Worm (Caenorhabditis elegans) whole organism, L2 larva: ENCODE results near the gene kvs-2.
A peak's percentile ranks its signal among the peaks of the same experiment; 100 is the strongest.

Experiments
- C34F6.9 ChIP-seq: fragments of 150-350 bp; optimal IDR thresholded peaks from 2 replicates; lab custom pipeline; 2014; ENCODE audit warnings: missing biosample characterization, missing genetic modification characterization
- F13H6.1 ChIP-seq: sonication (generic microtip); optimal IDR thresholded peaks from 2 replicates; lab custom pipeline; 2016; ENCODE audit warnings: missing genetic modification characterization, missing compliant biosample characterization
- R02D3.7 ChIP-seq: fragments of 150-350 bp; optimal IDR thresholded peaks from 2 replicates; lab custom pipeline; 2014; ENCODE audit warnings: missing biosample characterization, missing genetic modification characterization
- Y55F3AM.14 ChIP-seq: fragments of 200-800 bp; sonication (Bioruptor generic); optimal IDR thresholded peaks from 2 replicates; lab custom pipeline; 2018; ENCODE audit warnings: mild to moderate bottlenecking, missing genetic modification characterization, missing compliant biosample characterization
- ZK546.5 ChIP-seq: sonication (generic microtip); optimal IDR thresholded peaks from 2 replicates; lab custom pipeline; 2017; ENCODE audit warnings: missing biosample characterization, missing genetic modification characterization
- alr-1 ChIP-seq: fragments of 150-350 bp; optimal IDR thresholded peaks from 2 replicates; lab custom pipeline; 2014; ENCODE audit warnings: missing biosample characterization, missing genetic modification characterization
- aly-2 ChIP-seq: fragments of 150-350 bp; optimal IDR thresholded peaks from 2 replicates; lab custom pipeline; 2014; ENCODE audit warnings: missing biosample characterization, missing genetic modification characterization
- ceh-16 ChIP-seq: fragments of 150-350 bp; optimal IDR thresholded peaks from 2 replicates; lab custom pipeline; 2014; ENCODE audit warnings: missing biosample characterization, missing genetic modification characterization
- egl-27 ChIP-seq: sonication (generic microtip); optimal IDR thresholded peaks from 3 replicates; lab custom pipeline; 2017; ENCODE audit warnings: missing biosample characterization, missing genetic modification reagents, missing genetic modification characterization
- elt-1 ChIP-seq: fragments of 150-350 bp; optimal IDR thresholded peaks from 2 replicates; lab custom pipeline; 2014; ENCODE audit warnings: missing biosample characterization, missing genetic modification characterization
- elt-3 ChIP-seq: sonication (generic microtip); optimal IDR thresholded peaks from 2 replicates; lab custom pipeline; 2017; ENCODE audit warnings: missing biosample characterization, missing genetic modification characterization
- fos-1 ChIP-seq: fragments of 150-350 bp; optimal IDR thresholded peaks from 2 replicates; lab custom pipeline; 2014; ENCODE audit warnings: missing biosample characterization, missing genetic modification characterization
- lin-11 ChIP-seq: fragments of 150-350 bp; sonication (generic microtip); optimal IDR thresholded peaks from 2 replicates; lab custom pipeline; 2014; ENCODE audit warnings: missing biosample characterization, missing genetic modification characterization, inconsistent platforms, mixed read lengths
- lin-39 ChIP-seq: fragments of 150-350 bp; optimal IDR thresholded peaks from 2 replicates; lab custom pipeline; 2014; ENCODE audit warnings: missing biosample characterization, missing genetic modification reagents, missing genetic modification characterization
- lsy-2 ChIP-seq, 2 experiments: fragments of 150-350 bp in 1 of 2; sonication (generic microtip) in 1 of 2; optimal IDR thresholded peaks; 2 replicates each; lab custom pipeline; 2014 to 2017; ENCODE audit warnings: missing biosample characterization in 2 of 2, missing genetic modification characterization in 2 of 2
- mab-5 ChIP-seq: fragments of 150-350 bp; optimal IDR thresholded peaks from 2 replicates; lab custom pipeline; 2014; ENCODE audit warnings: missing biosample characterization, missing genetic modification characterization
- mbf-1 ChIP-seq: sonication (generic microtip); optimal IDR thresholded peaks from 2 replicates; lab custom pipeline; 2017; ENCODE audit warnings: missing biosample characterization, missing genetic modification characterization
- mdl-1 ChIP-seq, 2 experiments: fragments of 150-350 bp in 1 of 2; sonication (generic microtip) in 1 of 2; optimal IDR thresholded peaks; 2 replicates each; lab custom pipeline; 2017; ENCODE audit warnings: missing biosample characterization in 2 of 2, missing genetic modification characterization in 2 of 2
- nhr-12 ChIP-seq: fragments of 150-350 bp; optimal IDR thresholded peaks from 2 replicates; lab custom pipeline; 2014; ENCODE audit warnings: missing biosample characterization, missing genetic modification characterization
- nhr-129 ChIP-seq: fragments of 150-350 bp; optimal IDR thresholded peaks from 2 replicates; lab custom pipeline; 2014; ENCODE audit warnings: missing biosample characterization, missing genetic modification characterization
- nhr-21 ChIP-seq: fragments of 150-350 bp; optimal IDR thresholded peaks from 2 replicates; lab custom pipeline; 2014; ENCODE audit warnings: missing biosample characterization, missing genetic modification characterization
- nhr-23 ChIP-seq: fragments of 150-350 bp; optimal IDR thresholded peaks from 2 replicates; lab custom pipeline; 2014; ENCODE audit warnings: missing biosample characterization, missing genetic modification reagents, missing genetic modification characterization
- nhr-237 ChIP-seq: fragments of 150-350 bp; optimal IDR thresholded peaks from 2 replicates; lab custom pipeline; 2014; ENCODE audit warnings: missing biosample characterization, missing genetic modification characterization
- nhr-25 ChIP-seq: fragments of 150-350 bp; sonication (generic microtip); optimal IDR thresholded peaks from 3 replicates; lab custom pipeline; 2014; ENCODE audit warnings: missing biosample characterization, missing genetic modification characterization
- nhr-6 ChIP-seq: fragments of 150-350 bp; optimal IDR thresholded peaks from 2 replicates; lab custom pipeline; 2014; ENCODE audit warnings: missing biosample characterization, missing genetic modification characterization
- peb-1 ChIP-seq: fragments of 150-350 bp; optimal IDR thresholded peaks from 2 replicates; lab custom pipeline; 2014; ENCODE audit warnings: missing biosample characterization, missing genetic modification characterization
- sem-4 ChIP-seq: fragments of 150-350 bp; optimal IDR thresholded peaks from 2 replicates; lab custom pipeline; 2014; ENCODE audit warnings: missing biosample characterization, missing genetic modification reagents, missing genetic modification characterization
- skn-1 ChIP-seq: sonication (generic microtip); optimal IDR thresholded peaks from 2 replicates; lab custom pipeline; 2017; ENCODE audit warnings: missing biosample characterization, missing genetic modification characterization
- sma-3 ChIP-seq: sonication (generic microtip); optimal IDR thresholded peaks from 2 replicates; lab custom pipeline; 2016; ENCODE audit warnings: missing genetic modification reagents, missing genetic modification characterization, missing compliant biosample characterization
- sma-9 ChIP-seq, 2 experiments: fragments of 150-350 bp in 1 of 2; sonication (generic microtip) in 1 of 2; optimal IDR thresholded peaks; 2 replicates each; lab custom pipeline; 2014 to 2016; ENCODE audit warnings: missing genetic modification characterization in 2 of 2, mild to moderate bottlenecking in 1 of 2, missing biosample characterization in 1 of 2, missing compliant biosample characterization in 1 of 2, missing genetic modification reagents in 1 of 2, moderate library complexity in 1 of 2
- snpc-4 ChIP-seq: fragments of 150-350 bp; optimal IDR thresholded peaks from 2 replicates; lab custom pipeline; 2014; ENCODE audit warnings: missing biosample characterization, missing genetic modification characterization
- unc-39 ChIP-seq: fragments of 150-350 bp; optimal IDR thresholded peaks from 2 replicates; lab custom pipeline; 2014; ENCODE audit warnings: missing biosample characterization, missing genetic modification characterization
- unc-55 ChIP-seq: fragments of 150-350 bp; sonication (generic microtip); optimal IDR thresholded peaks from 3 replicates; lab custom pipeline; 2014; ENCODE audit warnings: missing biosample characterization, missing genetic modification reagents, missing genetic modification characterization
- unc-62 ChIP-seq: fragments of 150-350 bp; optimal IDR thresholded peaks from 2 replicates; lab custom pipeline; 2014; ENCODE audit warnings: missing biosample characterization, missing genetic modification reagents, missing genetic modification characterization
- zag-1 ChIP-seq: fragments of 150-350 bp; optimal IDR thresholded peaks from 2 replicates; lab custom pipeline; 2014; ENCODE audit warnings: missing biosample characterization, missing genetic modification characterization
- ztf-11 ChIP-seq: sonication (generic microtip); optimal IDR thresholded peaks from 2 replicates; lab custom pipeline; 2017; ENCODE audit warnings: missing biosample characterization, missing genetic modification characterization
- ztf-4 ChIP-seq: fragments of 150-350 bp; optimal IDR thresholded peaks from 2 replicates; lab custom pipeline; 2014; ENCODE audit warnings: missing biosample characterization, missing genetic modification characterization

kvs-2 gene

DNA sequence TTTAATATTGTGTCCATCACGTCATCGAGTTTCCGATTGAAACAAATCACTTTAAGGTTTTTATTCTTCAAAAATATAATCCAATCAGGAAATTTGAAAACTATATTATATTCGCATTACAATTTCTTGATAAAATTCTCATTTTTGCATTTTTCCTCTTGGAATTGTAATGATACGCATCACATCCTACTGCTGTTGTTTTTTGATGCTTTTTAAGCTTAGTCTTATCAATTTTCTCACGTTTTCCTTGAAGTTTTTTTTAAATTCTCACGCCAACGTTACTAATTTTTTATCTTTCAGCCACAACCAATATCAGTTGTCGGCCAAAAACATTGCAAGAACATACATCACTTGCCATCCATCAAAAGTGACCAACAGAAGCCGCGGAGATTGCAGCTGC lies 46.3 kb downstream of the kvs-2 start, which contains the start of gene gsp-1:
Gene gsp-1 (plus strand): TSS at position 301 of the 400 bp plus-strand sequence.
- TF ChIP-seq elt-3 (no peak), unc-39 (tag; lab: Kevin White, UChicago) (no peak), sma-3 (GFP tag; lab: Kevin White, UChicago) (no peak), lin-11 (no peak), Y55F3AM.14 (GFP tag; lab: Kevin White, UChicago) (no peak), nhr-237 (tag; lab: Kevin White, UChicago) (no peak), ztf-11 (tag; lab: Kevin White, UChicago) (no peak), unc-62 (no peak), ztf-4 (no peak), mdl-1 (tag; optimal IDR thresholded peaks at IDR 0.05; lab: Kevin White, UChicago) (no peak), unc-55 (no peak), skn-1 (tag; lab: Kevin White, UChicago) (no peak), R02D3.7 (tag; lab: Kevin White, UChicago) (no peak), fos-1 (tag; lab: Kevin White, UChicago) (no peak), sma-9 (GFP tag; optimal IDR thresholded peaks at IDR 0.05; lab: Kevin White, UChicago) (no peak), sma-9 (tag; optimal IDR thresholded peaks at IDR 0.05; lab: Kevin White, UChicago) (no peak), nhr-23 (tag; lab: Kevin White, UChicago) (no peak), nhr-129 (tag; lab: Kevin White, UChicago) (no peak), sem-4 (tag; lab: Kevin White, UChicago) (no peak), snpc-4 (no peak), ZK546.5 (tag; lab: Kevin White, UChicago) (no peak)
- TF ChIP-seq, all 48 proteins: peak for 0

DNA sequence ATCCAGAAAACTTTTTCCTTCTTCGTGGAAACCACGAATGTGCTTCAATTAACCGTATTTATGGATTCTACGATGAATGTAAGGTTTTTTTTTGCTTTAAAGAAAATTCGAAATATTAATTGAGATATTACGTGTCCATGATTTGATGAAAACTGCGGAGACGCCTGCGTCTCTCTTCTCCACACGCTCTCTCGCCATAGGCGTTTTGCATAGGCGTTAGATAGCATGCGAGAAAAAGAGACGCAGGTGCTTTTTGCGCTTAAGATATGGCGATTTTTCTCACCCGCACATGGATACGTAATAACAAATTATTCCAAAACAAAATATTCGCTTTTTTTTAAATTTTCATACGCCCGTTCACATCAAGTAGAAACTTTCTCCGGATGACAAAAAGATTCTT lies 47.6 kb downstream of the kvs-2 start:
- TF ChIP-seq elt-1 (tag; lab: Kevin White, UChicago): no peak
- no peak for TF ChIP-seq mdl-1 (tag; optimal IDR thresholded peaks at IDR 0.05; lab: Kevin White, UChicago)
- TF ChIP-seq peb-1 (tag; lab: Kevin White, UChicago): no peak
- TF ChIP-seq mbf-1 (tag; lab: Kevin White, UChicago): no peak
- TF ChIP-seq F13H6.1 (tag; lab: Kevin White, UChicago): no peak
- TF ChIP-seq lsy-2 (tag; optimal IDR thresholded peaks at IDR 0.05; lab: Kevin White, UChicago): no peak
- no peak for TF ChIP-seq Y55F3AM.14 (GFP tag; lab: Kevin White, UChicago)
- no peak for TF ChIP-seq C34F6.9 (tag; lab: Kevin White, UChicago)
- no peak for TF ChIP-seq sma-3 (GFP tag; lab: Kevin White, UChicago)
- TF ChIP-seq nhr-129 (tag; lab: Kevin White, UChicago): no peak
- TF ChIP-seq ceh-16 (tag; lab: Kevin White, UChicago): no peak
- no peak for TF ChIP-seq lin-11
- TF ChIP-seq elt-3: no peak
- no peak for TF ChIP-seq unc-62
- TF ChIP-seq nhr-12 (tag; lab: Kevin White, UChicago): no peak
- TF ChIP-seq nhr-237 (tag; lab: Kevin White, UChicago): no peak
- no peak for TF ChIP-seq egl-27 (tag; lab: Kevin White, UChicago)
- TF ChIP-seq R02D3.7 (tag; lab: Kevin White, UChicago): no peak
- no peak for TF ChIP-seq unc-39 (tag; lab: Kevin White, UChicago)

- TF ChIP-seq aly-2 (no peak), zag-1 (tag; lab: Kevin White, UChicago) (no peak), lin-11 (no peak), unc-55 (no peak), nhr-6 (tag; lab: Kevin White, UChicago) (no peak), ztf-11 (tag; lab: Kevin White, UChicago) (no peak), nhr-25 (tag; lab: Kevin White, UChicago) (no peak), ztf-4 (no peak), Y55F3AM.14 (GFP tag; lab: Kevin White, UChicago) (no peak), lin-39 (tag; lab: Kevin White, UChicago) (no peak), mab-5 (tag; lab: Kevin White, UChicago) (no peak), alr-1 (tag; lab: Kevin White, UChicago) (no peak), R02D3.7 (tag; lab: Kevin White, UChicago) (no peak)
Observed at ce11 chrV:10684748-10685147, 48.9 kb downstream of the kvs-2 start.

DNA sequence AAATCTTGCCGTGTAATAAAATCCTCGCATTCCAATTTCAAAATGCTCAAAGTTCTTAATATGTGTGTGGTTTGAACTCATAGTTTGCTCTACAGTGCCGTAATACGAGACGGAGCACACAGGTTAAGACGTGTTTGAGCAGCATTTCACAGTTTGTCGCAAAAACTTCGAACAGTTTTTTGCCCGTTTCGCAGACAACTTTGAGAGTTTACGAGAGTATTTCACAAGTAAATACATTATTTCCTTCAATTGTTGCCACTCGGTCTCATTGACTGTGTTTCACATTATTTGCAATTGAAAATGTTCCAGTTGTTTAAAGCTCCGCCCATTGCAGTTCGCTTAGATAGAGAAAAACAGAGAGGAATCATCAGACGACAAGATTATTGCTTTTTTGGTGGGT lies 51.8 kb downstream of the kvs-2 start, which contains the start of gene F29F11.20:
Gene F29F11.20 (plus strand): TSS at position 301 of the 400 bp plus-strand sequence.
- no peak for TF ChIP-seq nhr-12 (tag; lab: Kevin White, UChicago)
- no peak for TF ChIP-seq sem-4 (tag; lab: Kevin White, UChicago)
- TF ChIP-seq F13H6.1 (tag; lab: Kevin White, UChicago): peak; percentile 16
- no peak for TF ChIP-seq nhr-21
- TF ChIP-seq unc-62: no peak
